Worm (Caenorhabditis elegans) whole organism, young adult: Measurements from ENCODE around the gene egl-45.

ENCODE experiments used
- F55B11.4 ChIP-seq: sonication (generic microtip); optimal IDR thresholded peaks from 2 replicates; lab custom pipeline; 2016; ENCODE audit warnings: missing compliant biosample characterization, missing genetic modification characterization, borderline replicate concordance; ENCODE audit not compliant: insufficient read depth
- ama-1 ChIP-seq, 3 experiments: fragments of 150-350 bp in 1 of 3; sonication (generic microtip) in 2 of 3; optimal IDR thresholded peaks; 2 replicates each; lab custom pipeline; 2014 to 2018; ENCODE audit warnings: missing biosample characterization in 2 of 3, missing genetic modification characterization in 2 of 3, missing genetic modification reagents in 2 of 3
- hsf-1 ChIP-seq: fragments of 200-800 bp; sonication (Bioruptor generic); IDR thresholded peaks from 2 replicates; pipeline ENCODE4 v1.3.6; 2022; ENCODE audit warnings: missing genetic modification reagents, missing genetic modification characterization, missing compliant biosample characterization
- nfya-2 ChIP-seq: fragments of 200-800 bp; sonication (Bioruptor generic); IDR thresholded peaks from 2 replicates; pipeline ENCODE4 v1.3.6; 2022; ENCODE audit warnings: missing genetic modification reagents, missing genetic modification characterization, missing compliant biosample characterization
- rcor-1 ChIP-seq: fragments of 200-800 bp; sonication (Bioruptor generic); IDR thresholded peaks from 2 replicates; pipeline ENCODE4 v1.3.6; 2022; ENCODE audit warnings: missing genetic modification reagents, missing genetic modification characterization, missing compliant biosample characterization

DNA sequence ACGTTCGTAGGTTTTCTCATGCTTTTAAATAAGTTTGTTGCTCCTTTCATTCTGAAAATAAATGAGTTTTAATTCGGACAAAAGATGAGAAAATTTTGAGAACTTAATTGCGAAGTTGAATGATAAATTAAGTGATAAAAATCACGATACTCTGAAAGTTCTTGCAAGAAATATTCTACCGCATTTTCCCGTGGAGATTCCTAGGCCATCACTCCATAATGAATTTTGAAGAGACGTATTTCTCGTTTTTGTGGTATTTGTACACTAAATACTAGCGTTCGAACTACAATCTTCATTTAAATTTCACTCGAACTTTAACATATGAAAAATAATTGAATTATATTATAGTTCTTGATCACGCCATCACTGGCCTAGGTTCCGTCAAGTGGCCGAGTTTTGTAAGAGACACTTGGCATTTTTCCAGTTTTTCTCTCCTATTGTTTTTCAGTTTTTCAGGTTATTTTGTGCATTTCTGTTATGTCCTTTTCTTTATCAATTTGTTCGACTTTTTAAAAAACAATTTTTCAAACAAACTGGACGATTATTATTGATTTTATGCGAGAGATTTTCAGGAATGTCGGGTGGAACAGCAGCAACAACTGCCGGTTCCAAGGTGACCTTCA is 30.1 kb upstream of the egl-45 start, which contains the start of the genes coq-5 and ufm-1:
- TF ChIP-seq nfya-2 (no peak), F55B11.4 (tag; lab: Kevin White, UChicago) (no peak), rcor-1 (GFP tag; lab: Robert Waterston, UW) (no peak), ama-1 (optimal IDR thresholded peaks at IDR 0.05; lab: Kevin White, UChicago) (no peak), ama-1 (GFP tag; optimal IDR thresholded peaks at IDR 0.05; lab: Kevin White, UChicago) (no peak), hsf-1 (GFP tag; lab: Robert Waterston, UW) (no peak)
